Worm (Caenorhabditis elegans): ENCODE data around the gene rib-2.

DNA sequence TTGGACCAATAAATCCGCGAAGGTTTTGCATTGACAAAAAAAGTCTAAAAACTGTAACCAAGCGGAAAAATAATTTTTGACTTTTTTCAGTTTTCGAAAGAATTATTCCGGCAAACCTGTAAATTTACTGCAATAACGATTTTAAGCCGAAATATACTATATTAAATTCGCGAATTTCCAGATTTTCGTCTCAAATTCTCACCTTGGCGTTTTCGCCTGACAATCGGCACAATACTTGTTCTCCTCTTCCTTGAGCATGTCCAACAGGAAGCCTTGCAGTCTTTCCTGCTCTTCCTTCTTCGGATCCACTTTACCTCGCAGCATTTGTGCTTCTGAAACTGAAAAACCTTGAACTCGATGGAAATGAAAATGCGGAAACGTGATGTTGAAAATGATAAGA, 3.2 kb upstream of the rib-2 start, which contains the start of gene smap-1:
- TF ChIP-seq ama-1 (optimal IDR thresholded peaks at IDR 0.05) = no peak
- TF ChIP-seq scrt-1 (GFP tag; IDR thresholded peaks at IDR 0.05) = no peak
- TF ChIP-seq ceh-13 (GFP tag; optimal IDR thresholded peaks at IDR 0.05) = no peak
- no peak for TF ChIP-seq tbx-11 (GFP tag; IDR thresholded peaks at IDR 0.05)
- no peak for TF ChIP-seq flt-1 (GFP tag; IDR thresholded peaks at IDR 0.05)
- no peak for TF ChIP-seq ceh-36 (tag; optimal IDR thresholded peaks at IDR 0.05)
- TF ChIP-seq pes-1 (GFP tag; IDR thresholded peaks at IDR 0.05) = no peak
- TF ChIP-seq ets-7 (tag; optimal IDR thresholded peaks at IDR 0.05) = no peak
- TF ChIP-seq aly-1 (tag; optimal IDR thresholded peaks at IDR 0.05) = no peak
- no peak for TF ChIP-seq F13C5.2 (tag; optimal IDR thresholded peaks at IDR 0.05)
- no peak for TF ChIP-seq tra-4 (tag; optimal IDR thresholded peaks at IDR 0.05)
- no peak for TF ChIP-seq hmbx-1 (tag; optimal IDR thresholded peaks at IDR 0.05)
- no peak for TF ChIP-seq hmg-4 (GFP tag; optimal IDR thresholded peaks at IDR 0.05)
- TF ChIP-seq tbx-37 (GFP tag; conservative IDR thresholded peaks at IDR 0.05) = no peak
